Worm (Caenorhabditis elegans) whole organism, dauer: ENCODE measurements around the gene dod-17.

Experiments used
- unc-62 ChIP-seq: sonication (generic microtip); optimal IDR thresholded peaks from 2 replicates; lab custom pipeline; 2017; ENCODE audit warnings: missing biosample characterization, missing genetic modification reagents, missing genetic modification characterization

The dod-17 gene

DNA sequence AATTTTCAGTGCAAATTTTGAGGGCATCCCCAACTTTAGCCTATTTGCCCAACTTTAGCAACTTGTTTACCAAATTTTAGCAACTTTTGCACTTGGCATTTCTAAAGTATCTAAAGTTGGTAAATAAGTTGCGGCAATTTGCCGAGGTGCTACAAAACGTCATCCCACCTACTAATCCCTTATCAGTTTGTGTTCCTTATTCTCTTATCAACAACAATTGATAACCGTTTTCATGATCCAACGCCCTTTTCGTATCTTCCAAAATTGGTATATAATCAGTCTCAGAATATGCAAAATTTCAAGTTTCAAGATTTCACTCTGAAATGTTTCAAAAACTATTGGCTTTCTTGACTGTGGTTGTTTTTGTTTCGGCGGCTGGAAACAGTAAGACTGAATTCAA lies 2.8 kb upstream of the dod-17 start, which contains the start of gene F55G11.4:
F55G11.4 (plus strand) TSS at position 289 of the 400 bp plus-strand sequence.
- no peak for TF ChIP-seq unc-62 (GFP tag; lab: Kevin White, UChicago)

DNA sequence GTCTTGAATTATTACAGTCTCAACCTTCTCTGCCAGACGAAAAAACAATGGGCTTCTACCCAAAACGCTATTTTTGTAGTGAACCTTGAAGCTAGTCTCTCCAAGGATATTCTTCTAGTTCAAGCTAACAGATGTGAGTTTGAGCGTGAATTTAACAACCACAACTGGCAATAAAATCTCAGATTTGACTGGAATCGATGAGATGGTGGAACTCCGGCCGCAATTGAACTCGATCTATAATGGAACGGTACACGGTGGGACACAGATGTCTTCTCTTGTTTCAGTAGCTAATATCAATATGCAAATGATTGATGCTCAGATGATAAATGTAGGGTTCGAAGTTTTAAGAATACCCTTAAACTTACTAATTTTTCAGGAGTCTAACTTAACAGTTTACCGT lies 1.5 kb downstream of the dod-17 start:
- no peak for TF ChIP-seq unc-62 (GFP tag; lab: Kevin White, UChicago)

DNA sequence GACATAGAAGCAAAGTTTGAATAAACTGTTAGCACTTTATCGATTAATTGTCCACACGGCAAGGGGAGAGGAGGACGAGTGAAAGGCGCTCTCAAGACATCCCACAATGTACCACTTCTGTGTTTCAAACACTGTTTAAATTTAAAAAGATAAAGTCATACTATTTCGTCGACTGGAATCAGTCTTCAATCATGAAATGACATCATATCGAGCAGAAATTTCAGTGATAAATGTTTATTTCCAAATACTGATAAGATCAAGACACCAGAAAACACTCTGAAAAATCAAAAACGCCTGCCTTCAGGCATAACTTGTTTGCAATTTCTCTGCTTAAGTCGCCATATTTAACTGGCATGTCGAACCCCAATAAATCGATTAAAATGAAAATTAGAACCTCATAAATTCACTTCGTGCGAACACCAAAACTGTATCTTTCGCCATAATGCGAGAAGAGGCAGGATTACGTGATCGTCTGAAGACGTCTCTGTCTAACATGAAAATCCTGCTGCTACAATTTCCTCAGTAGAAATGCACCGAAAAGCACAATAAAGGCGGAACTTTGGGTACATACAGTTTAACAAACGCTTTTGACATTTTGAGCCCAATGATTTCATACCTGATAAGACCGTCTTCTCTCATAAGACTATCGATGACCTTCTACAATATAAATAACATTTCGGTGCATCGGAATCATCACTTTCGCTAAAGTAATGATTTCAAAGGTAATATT lies 2.4 kb downstream of the dod-17 start, which contains the start of gene K10D11.2:
K10D11.2 (plus strand) TSS at position 680 of the 730 bp plus-strand sequence.
- TF ChIP-seq unc-62 (GFP tag; lab: Kevin White, UChicago): no peak

DNA sequence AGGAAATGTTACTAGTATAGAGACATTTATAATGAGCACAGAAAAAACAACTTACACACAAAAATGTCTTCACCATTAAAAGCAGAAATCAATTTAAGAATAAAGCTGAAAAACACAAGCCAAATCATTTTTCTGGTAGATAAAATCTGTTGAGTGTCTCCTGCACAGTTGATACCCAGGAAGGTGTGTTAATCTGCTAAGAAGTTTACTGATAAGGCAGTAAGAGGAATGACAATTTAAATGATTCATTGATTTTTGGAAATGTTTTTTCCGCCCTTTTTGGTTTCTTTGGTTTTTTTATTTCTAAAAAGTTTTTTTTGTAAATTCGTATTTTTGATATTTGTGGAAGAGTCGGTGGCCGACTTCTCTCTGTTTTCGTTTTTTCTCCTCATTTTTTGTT lies 9.9 kb downstream of the dod-17 start, which contains the start of gene K10D11.3:
K10D11.3 (minus strand) TSS at position 174 of the 400 bp plus-strand sequence.
- TF ChIP-seq unc-62 (GFP tag; lab: Kevin White, UChicago): no peak

DNA sequence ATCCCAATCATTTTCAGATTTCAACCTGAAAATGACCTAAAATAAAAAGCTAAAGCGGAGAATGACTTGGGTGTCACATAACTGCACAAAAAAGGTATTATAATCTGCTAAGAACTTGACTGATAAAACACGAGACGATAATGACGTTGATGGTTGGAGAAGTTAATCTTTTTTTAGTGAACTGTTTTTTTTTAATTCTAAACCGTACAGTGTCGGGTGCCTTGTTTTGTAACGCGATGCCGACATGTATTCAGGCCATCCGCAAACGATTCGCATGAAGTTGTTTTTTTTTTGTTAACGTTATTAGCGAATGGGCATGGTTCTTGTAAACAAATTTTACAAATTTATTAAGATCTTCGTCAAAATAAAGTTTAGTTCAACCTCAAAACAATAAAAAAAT lies 13.3 kb downstream of the dod-17 start, which contains the start of gene K10D11.6:
K10D11.6 (minus strand) TSS at position 101 of the 400 bp plus-strand sequence.
- no peak for TF ChIP-seq unc-62 (GFP tag; lab: Kevin White, UChicago)

DNA sequence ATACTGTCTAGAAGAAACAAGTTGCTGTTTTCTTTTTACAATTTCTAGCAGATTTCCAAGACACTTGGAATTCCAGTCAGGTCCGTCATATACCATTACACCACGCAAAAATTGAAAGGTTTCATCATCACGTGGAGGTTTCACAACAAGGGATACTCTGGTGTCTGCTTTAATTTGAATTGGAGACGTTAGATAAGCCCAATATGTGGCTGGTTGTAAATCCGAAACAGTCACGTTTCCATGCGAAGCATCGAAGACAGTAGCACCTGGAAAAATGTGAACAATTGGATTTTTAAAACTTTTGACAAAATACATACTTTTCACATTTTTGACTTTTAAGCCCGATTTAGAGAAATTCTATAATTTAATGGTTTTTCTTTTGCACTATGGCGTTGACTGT lies 14.5 kb downstream of the dod-17 start:
- no peak for TF ChIP-seq unc-62 (GFP tag; lab: Kevin White, UChicago)

DNA sequence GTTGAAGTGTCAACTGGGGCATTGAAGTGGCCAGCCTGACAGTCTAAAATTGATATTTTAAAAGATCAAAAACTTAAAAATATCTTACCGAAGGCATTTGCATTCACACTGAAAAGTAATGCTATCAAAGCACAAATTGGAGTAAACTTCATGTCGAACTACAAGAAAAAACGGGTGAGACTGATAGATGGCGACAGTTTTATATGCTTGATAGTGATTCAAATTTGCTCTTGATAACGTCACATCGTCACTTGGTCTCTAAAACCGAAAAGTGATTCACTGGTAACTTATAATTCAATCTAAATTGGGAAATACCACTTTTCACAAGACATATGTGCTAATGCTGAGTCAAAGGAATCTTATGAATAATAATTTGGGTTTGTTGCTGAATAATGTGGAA lies 15.5 kb downstream of the dod-17 start, which contains the start of gene K10D11.5:
K10D11.5 (minus strand) TSS at position 215 of the 400 bp plus-strand sequence.
- TF ChIP-seq unc-62 (GFP tag; lab: Kevin White, UChicago): no peak

DNA sequence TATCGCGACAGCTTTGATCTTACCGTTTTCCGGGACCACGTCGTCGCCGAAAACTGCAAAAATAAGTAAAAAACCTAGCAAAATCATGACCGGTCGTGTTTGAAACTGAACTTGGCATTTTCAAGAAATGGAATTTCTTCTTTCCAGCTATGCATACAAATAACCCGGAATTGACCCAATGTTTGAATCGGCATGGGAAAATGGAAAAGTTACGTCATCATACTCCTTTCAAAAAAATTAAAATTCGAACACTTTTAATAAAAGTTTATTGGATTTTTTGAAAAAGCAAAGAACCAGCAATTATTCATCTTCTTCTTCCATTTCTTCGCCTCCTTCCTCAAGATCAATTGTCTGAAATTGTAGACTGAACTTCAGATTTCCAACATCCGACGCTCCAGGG lies 18.3 kb downstream of the dod-17 start, which contains the start of gene K10D11.4:
K10D11.4 (minus strand) TSS at position 101 of the 400 bp plus-strand sequence.
- no peak for TF ChIP-seq unc-62 (GFP tag; lab: Kevin White, UChicago)

DNA sequence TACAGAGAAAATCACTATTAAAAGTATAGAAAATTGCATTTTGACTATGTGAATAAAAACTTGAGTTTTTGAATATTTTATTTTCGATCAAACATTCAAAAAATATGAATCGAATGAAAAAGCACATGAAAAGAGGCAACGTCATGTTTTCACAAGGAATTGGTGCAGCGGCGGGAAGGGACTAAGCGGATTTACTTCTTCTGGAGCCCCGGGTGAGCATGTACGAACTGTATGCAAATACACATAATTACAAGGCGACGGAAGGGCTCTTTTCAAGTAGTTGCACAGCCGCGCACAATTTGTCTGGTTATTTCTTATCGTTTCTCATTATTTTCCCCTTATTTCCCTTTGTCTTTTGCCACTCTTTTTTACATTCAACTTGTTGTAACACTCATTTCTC lies 19.8 kb downstream of the dod-17 start, which contains the start of gene K10D11.7:
K10D11.7 (minus strand) TSS at position 101 of the 400 bp plus-strand sequence.
- TF ChIP-seq unc-62 (GFP tag; lab: Kevin White, UChicago): no peak

DNA sequence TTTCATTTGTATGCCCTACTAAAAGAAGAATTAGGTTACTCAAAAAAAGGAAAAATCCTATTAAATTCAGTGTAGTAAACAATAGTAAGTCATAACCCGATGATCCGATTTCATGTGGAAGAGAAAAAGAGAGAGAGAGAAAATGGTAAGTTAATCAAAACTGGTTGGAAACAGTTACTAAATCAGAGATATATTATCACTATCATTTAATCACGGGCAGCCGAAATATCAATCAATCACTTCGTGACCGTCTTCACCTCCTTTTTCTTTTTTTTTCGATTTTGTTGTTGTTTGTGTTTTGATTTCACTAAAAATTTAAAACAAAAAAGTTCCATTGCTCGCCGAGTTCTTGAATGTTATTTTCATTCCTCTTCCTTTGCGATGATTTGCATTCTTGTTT lies 21.5 kb downstream of the dod-17 start:
- TF ChIP-seq unc-62 (GFP tag; lab: Kevin White, UChicago): no peak

DNA sequence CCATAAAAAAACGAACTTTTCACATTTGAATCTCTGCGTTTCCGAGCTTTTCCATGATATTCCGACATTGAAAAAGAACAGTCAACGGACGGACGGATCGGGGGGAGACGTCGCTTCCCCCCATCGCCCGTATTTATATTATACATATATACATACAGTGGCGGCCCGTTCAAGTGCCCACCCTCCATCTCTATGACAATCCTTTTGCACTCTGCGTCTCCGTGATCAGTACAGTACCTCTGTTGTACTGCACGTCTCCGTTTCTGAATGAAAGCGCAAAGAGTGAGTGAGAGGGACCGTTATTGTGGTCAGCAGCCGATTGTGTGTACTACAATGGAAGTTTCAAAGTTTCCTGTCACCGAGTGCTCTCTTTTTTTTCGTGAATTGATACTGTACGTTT lies 23.0 kb downstream of the dod-17 start:
- no peak for TF ChIP-seq unc-62 (GFP tag; lab: Kevin White, UChicago)

DNA sequence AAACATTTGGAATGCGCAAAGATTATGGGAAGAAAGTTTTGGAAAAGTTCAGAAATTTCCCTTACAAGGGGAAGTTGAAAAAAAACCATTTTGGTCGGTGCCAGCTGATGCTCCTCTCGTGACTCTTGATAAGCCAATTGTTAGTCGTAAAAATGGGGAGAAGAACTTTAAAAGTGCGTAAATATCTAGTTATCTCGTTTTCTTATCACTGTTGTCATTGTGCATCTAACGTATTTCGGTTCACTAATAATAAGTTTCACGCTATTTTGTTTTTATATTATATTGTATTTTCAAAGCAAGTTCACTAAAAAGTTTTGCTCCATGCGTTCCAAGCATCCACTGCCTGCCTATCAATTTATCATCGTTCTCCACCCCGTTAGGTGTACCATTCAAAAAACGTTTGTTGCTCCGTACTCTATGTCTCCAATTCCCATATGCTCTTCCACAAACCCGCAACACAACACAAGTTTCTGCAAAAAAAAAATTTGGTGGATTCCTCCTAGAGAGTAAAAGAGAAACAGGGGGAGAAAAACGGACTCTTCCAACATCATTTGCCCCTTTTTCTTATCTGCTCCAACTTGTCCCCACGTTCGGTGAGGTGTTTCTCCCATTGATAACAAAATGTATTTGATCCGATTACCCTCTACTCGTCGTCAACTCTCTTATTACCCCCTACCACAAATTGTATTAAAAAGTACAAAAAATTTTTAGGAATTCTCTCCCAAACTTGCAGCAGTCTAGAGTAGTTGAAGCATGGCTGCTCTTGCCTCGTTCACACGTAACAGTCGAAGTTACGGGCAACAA lies 32.5 kb downstream of the dod-17 start, which contains the start of gene mbk-2:
mbk-2 (plus strand) TSS at position 754 of the 804 bp plus-strand sequence.
- TF ChIP-seq unc-62 (GFP tag; lab: Kevin White, UChicago): no peak

DNA sequence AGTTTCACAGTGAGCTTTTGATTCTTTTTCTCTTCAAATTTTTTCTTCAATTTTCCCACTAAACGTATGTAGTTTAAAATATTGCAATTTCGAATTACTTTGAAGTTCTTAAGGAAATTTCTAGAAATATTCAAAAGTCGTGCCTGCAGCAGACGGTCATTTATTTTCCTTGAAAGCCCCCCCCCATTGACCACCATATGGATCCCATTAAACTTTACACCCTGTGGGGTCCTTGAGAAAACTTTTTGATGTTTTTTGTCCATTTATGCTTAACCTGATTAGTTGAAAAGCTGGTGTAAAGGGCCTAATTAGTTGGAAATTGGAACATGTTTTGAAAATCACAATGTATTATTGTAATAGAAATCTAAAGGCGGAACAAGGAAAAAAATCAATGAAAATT lies 33.4 kb downstream of the dod-17 start:
- no peak for TF ChIP-seq unc-62 (GFP tag; lab: Kevin White, UChicago)

DNA sequence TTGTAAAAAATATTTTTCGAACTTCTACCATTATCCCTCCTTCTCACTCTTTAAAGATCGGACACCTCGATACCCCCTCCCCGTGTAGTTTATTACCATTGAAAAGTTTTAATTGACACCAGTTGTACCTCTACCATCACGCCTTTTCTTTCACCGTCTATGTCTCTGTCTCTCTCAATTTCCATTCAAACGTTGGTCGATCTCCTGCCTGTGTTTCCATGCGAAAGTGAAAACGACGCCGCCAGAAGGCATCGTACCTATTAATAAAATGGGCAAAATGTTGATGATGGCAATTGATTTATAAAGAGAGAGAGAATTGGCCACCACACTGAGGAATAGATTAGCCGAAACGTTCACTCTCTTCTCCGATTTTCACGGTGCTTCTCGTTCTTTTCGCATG lies 37.1 kb downstream of the dod-17 start:
- no peak for TF ChIP-seq unc-62 (GFP tag; lab: Kevin White, UChicago)

DNA sequence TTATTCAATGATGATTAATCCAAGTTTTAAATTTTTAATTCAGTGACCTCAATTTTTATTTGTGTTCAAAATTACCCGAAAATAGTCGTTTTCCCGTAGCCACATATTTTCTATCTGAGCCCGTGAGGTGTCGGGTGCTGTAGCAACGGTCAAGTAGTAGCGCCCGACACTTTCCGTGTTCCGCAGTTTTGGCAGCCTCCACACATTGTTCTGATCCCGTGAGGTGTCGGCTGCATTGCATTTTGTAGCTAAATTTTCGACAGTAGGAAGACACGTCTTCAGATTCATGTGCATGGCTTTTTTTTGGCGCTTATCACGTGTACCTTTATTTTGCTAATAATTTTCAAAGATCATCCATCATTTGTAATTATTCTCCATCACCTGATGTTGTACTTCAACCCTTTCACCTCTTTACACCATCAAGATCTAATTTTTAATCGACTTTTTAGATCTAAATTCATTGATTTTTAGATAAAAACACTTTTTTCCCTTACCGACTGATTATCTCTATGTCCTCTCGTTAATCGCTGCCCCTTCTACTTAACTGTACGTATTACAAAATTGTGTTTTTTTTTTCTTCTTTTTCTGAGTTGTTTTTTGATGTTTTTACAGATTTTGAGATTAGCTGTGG lies 37.7 kb downstream of the dod-17 start:
- TF ChIP-seq unc-62 (GFP tag; lab: Kevin White, UChicago): no peak
